Worm (Caenorhabditis elegans): ENCODE measurements around the gene skih-2.

The skih-2 gene

ce11 chrIV:11126004-11126027, 16.3 kb downstream of the skih-2 start, which contains the start of gene swsn-4:
swsn-4 (plus strand) TSS chrIV:11126024.
- TF ChIP-seq dao-5 (tag; optimal IDR thresholded peaks at IDR 0.05), result no peak
- no peak for TF ChIP-seq W03F9.2 (tag; optimal IDR thresholded peaks at IDR 0.05)
- no peak for TF ChIP-seq him-1 (tag; optimal IDR thresholded peaks at IDR 0.05)

- TF ChIP-seq him-1 (tag; optimal IDR thresholded peaks at IDR 0.05) (no peak), W03F9.2 (tag; optimal IDR thresholded peaks at IDR 0.05) (no peak), dao-5 (tag; optimal IDR thresholded peaks at IDR 0.05) (no peak)
Observed at ce11 chrIV:11125604-11126003, 16.6 kb downstream of the skih-2 start.

- TF ChIP-seq W03F9.2 (tag; optimal IDR thresholded peaks at IDR 0.05), result no peak
- no peak for TF ChIP-seq him-1 (tag; optimal IDR thresholded peaks at IDR 0.05)
- no peak for TF ChIP-seq dao-5 (tag; optimal IDR thresholded peaks at IDR 0.05)
Observed at ce11 chrIV:11125200-11125599, 17.0 kb downstream of the skih-2 start.

- TF ChIP-seq W03F9.2 (tag; optimal IDR thresholded peaks at IDR 0.05) (no peak), him-1 (tag; optimal IDR thresholded peaks at IDR 0.05) (no peak), dao-5 (tag; optimal IDR thresholded peaks at IDR 0.05) (no peak)
Observed at ce11 chrIV:11124674-11125073, 17.5 kb downstream of the skih-2 start, which contains the start of gene spo-11. spo-11 (minus strand) TSS chrIV:11124862.

- TF ChIP-seq W03F9.2 (tag; optimal IDR thresholded peaks at IDR 0.05) (no peak), dao-5 (tag; optimal IDR thresholded peaks at IDR 0.05) (no peak), him-1 (tag; optimal IDR thresholded peaks at IDR 0.05) (no peak)
Observed at ce11 chrIV:11119972-11120562, 22.1 kb downstream of the skih-2 start.

ce11 chrIV:11118837-11119491, 23.2 kb downstream of the skih-2 start, which contains the start of the genes imp-2 and enpl-1:
imp-2 (minus strand) TSS chrIV:11118887.
enpl-1 (plus strand) TSS chrIV:11119298.
- TF ChIP-seq W03F9.2 (tag; optimal IDR thresholded peaks at IDR 0.05) (peak; percentile 45), him-1 (tag; optimal IDR thresholded peaks at IDR 0.05) (no peak), dao-5 (tag; optimal IDR thresholded peaks at IDR 0.05) (no peak)

- TF ChIP-seq W03F9.2 (tag; optimal IDR thresholded peaks at IDR 0.05), result no peak
- no peak for TF ChIP-seq dao-5 (tag; optimal IDR thresholded peaks at IDR 0.05)
- TF ChIP-seq him-1 (tag; optimal IDR thresholded peaks at IDR 0.05), result no peak
Observed at ce11 chrIV:11112641-11113040, 29.5 kb downstream of the skih-2 start, which contains the start of gene clc-9. clc-9 (plus strand) TSS chrIV:11112941.

ce11 chrIV:11111898-11112297, 30.3 kb downstream of the skih-2 start:
- no peak for TF ChIP-seq W03F9.2 (tag; optimal IDR thresholded peaks at IDR 0.05)

- TF ChIP-seq dao-5 (tag; optimal IDR thresholded peaks at IDR 0.05) (no peak), W03F9.2 (tag; optimal IDR thresholded peaks at IDR 0.05) (peak; percentile 71)
Observed at ce11 chrIV:11110995-11111619, 31.1 kb downstream of the skih-2 start, which contains the start of gene rps-5. rps-5 (minus strand) TSS chrIV:11111045.

ce11 chrIV:11109771-11110170, 32.4 kb downstream of the skih-2 start, which contains the start of gene pigk-1:
pigk-1 (minus strand) TSS chrIV:11110018.
- TF ChIP-seq him-1 (tag; optimal IDR thresholded peaks at IDR 0.05) (no peak), W03F9.2 (tag; optimal IDR thresholded peaks at IDR 0.05) (no peak), dao-5 (tag; optimal IDR thresholded peaks at IDR 0.05) (no peak)

ce11 chrIV:11105724-11106123, 36.4 kb downstream of the skih-2 start, which contains the start of gene srlf-24:
srlf-24 (minus strand) TSS chrIV:11105824.
- no peak for TF ChIP-seq W03F9.2 (tag; optimal IDR thresholded peaks at IDR 0.05)
- TF ChIP-seq him-1 (tag; optimal IDR thresholded peaks at IDR 0.05), result no peak
- no peak for TF ChIP-seq dao-5 (tag; optimal IDR thresholded peaks at IDR 0.05)

- TF ChIP-seq him-1 (tag; optimal IDR thresholded peaks at IDR 0.05) (no peak), W03F9.2 (tag; optimal IDR thresholded peaks at IDR 0.05) (no peak), dao-5 (tag; optimal IDR thresholded peaks at IDR 0.05) (no peak)
Observed at ce11 chrIV:11103501-11103900, 38.7 kb downstream of the skih-2 start.

ce11 chrIV:11102608-11103007, 39.6 kb downstream of the skih-2 start, which contains the start of gene srlf-17:
srlf-17 (minus strand) TSS chrIV:11102708.
- TF ChIP-seq him-1 (tag; optimal IDR thresholded peaks at IDR 0.05), result no peak
- TF ChIP-seq W03F9.2 (tag; optimal IDR thresholded peaks at IDR 0.05), result no peak
- no peak for TF ChIP-seq dao-5 (tag; optimal IDR thresholded peaks at IDR 0.05)

ce11 chrIV:11101383-11101782, 40.8 kb downstream of the skih-2 start, which contains the start of gene srlf-18:
srlf-18 (minus strand) TSS chrIV:11101483.
- TF ChIP-seq dao-5 (tag; optimal IDR thresholded peaks at IDR 0.05), result no peak
- no peak for TF ChIP-seq W03F9.2 (tag; optimal IDR thresholded peaks at IDR 0.05)

- TF ChIP-seq W03F9.2 (tag; optimal IDR thresholded peaks at IDR 0.05) (no peak), him-1 (tag; optimal IDR thresholded peaks at IDR 0.05) (no peak), dao-5 (tag; optimal IDR thresholded peaks at IDR 0.05) (no peak)
Observed at ce11 chrIV:11100271-11100670, 41.9 kb downstream of the skih-2 start, which contains the start of gene str-3. str-3 (minus strand) TSS chrIV:11100371.
